Worm (Caenorhabditis elegans) whole organism, L2 larva: ENCODE data around the gene Y73F8A.12.

Source experiments
- F13H6.1 ChIP-seq: sonication (generic microtip); optimal IDR thresholded peaks from 2 replicates; lab custom pipeline; 2016; ENCODE audit warnings: missing genetic modification characterization, missing compliant biosample characterization
- R02D3.7 ChIP-seq: fragments of 150-350 bp; optimal IDR thresholded peaks from 2 replicates; lab custom pipeline; 2014; ENCODE audit warnings: missing biosample characterization, missing genetic modification characterization
- elt-3 ChIP-seq: sonication (generic microtip); optimal IDR thresholded peaks from 2 replicates; lab custom pipeline; 2017; ENCODE audit warnings: missing biosample characterization, missing genetic modification characterization
- mab-5 ChIP-seq: fragments of 150-350 bp; optimal IDR thresholded peaks from 2 replicates; lab custom pipeline; 2014; ENCODE audit warnings: missing biosample characterization, missing genetic modification characterization
- nhr-23 ChIP-seq: fragments of 150-350 bp; optimal IDR thresholded peaks from 2 replicates; lab custom pipeline; 2014; ENCODE audit warnings: missing biosample characterization, missing genetic modification reagents, missing genetic modification characterization
- ztf-11 ChIP-seq: sonication (generic microtip); optimal IDR thresholded peaks from 2 replicates; lab custom pipeline; 2017; ENCODE audit warnings: missing biosample characterization, missing genetic modification characterization

ce11 chrIV:15315502-15315901, 4.0 kb upstream of the Y73F8A.12 start:
- no peak for TF ChIP-seq mab-5 (tag; lab: Kevin White, UChicago)
- no peak for TF ChIP-seq elt-3 (tag; lab: Kevin White, UChicago)
- TF ChIP-seq F13H6.1 (tag; lab: Kevin White, UChicago), result no peak
- no peak for TF ChIP-seq ztf-11 (tag; lab: Kevin White, UChicago)
- no peak for TF ChIP-seq R02D3.7 (tag; lab: Kevin White, UChicago)
- TF ChIP-seq nhr-23 (tag; lab: Kevin White, UChicago), result no peak
